Worm (Caenorhabditis elegans): ENCODE results near the gene D1044.4.

Gene D1044.4

ce11 chrIII:5512502-5512901 is 9.3 kb downstream of the D1044.4 start, which contains the start of gene pqn-25:
TSS of gene pqn-25 (minus strand) at chrIII:5512602.
- TF ChIP-seq B0310.2 (tag; optimal IDR thresholded peaks at IDR 0.05) (no peak), ama-1 (optimal IDR thresholded peaks at IDR 0.05) (no peak), tbx-11 (GFP tag; IDR thresholded peaks at IDR 0.05) (no peak), hnd-1 (tag; optimal IDR thresholded peaks at IDR 0.05) (no peak), F13C5.2 (tag; optimal IDR thresholded peaks at IDR 0.05) (no peak), flt-1 (GFP tag; IDR thresholded peaks at IDR 0.05) (no peak), ceh-36 (tag; optimal IDR thresholded peaks at IDR 0.05) (no peak), tbx-37 (GFP tag; conservative IDR thresholded peaks at IDR 0.05) (no peak), sea-1 (GFP tag; conservative IDR thresholded peaks at IDR 0.05) (no peak)

DNA sequence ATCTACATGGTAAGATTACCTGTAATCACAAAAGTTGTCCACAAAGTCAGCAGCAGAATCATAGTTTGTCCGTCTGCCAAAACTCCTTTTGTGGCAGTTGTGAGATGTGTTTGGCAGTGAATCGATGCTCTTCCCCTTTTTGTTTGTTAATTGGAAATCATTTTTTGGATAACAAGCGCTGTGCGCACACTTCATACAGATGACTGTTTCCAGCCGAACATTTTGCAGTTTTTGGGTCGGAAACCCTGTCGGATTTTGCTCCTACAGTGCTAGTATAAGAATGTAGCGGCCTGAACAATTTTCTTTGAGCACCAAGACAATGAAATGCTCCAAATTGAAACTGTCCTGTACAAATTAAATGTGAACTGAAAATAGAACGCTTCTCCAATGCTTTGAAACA is 13.2 kb downstream of the D1044.4 start, which contains the start of gene D1044.7:
Gene D1044.7 (minus strand): TSS at position 101 of the 400 bp plus-strand sequence.
- no peak for TF ChIP-seq F13C5.2 (tag; optimal IDR thresholded peaks at IDR 0.05)
- no peak for TF ChIP-seq tra-4 (tag; optimal IDR thresholded peaks at IDR 0.05)
- TF ChIP-seq ceh-36 (tag; optimal IDR thresholded peaks at IDR 0.05), result no peak
- no peak for TF ChIP-seq tbx-37 (GFP tag; conservative IDR thresholded peaks at IDR 0.05)
- no peak for TF ChIP-seq hmbx-1 (tag; optimal IDR thresholded peaks at IDR 0.05)
- no peak for TF ChIP-seq pes-1 (GFP tag; IDR thresholded peaks at IDR 0.05)
- no peak for TF ChIP-seq scrt-1 (GFP tag; IDR thresholded peaks at IDR 0.05)
- no peak for TF ChIP-seq hmg-4 (GFP tag; optimal IDR thresholded peaks at IDR 0.05)
- no peak for TF ChIP-seq ets-7 (tag; optimal IDR thresholded peaks at IDR 0.05)
- TF ChIP-seq sea-1 (GFP tag; conservative IDR thresholded peaks at IDR 0.05), result no peak
- no peak for TF ChIP-seq B0310.2 (tag; optimal IDR thresholded peaks at IDR 0.05)
- no peak for TF ChIP-seq hnd-1 (tag; optimal IDR thresholded peaks at IDR 0.05)
- TF ChIP-seq flt-1 (GFP tag; IDR thresholded peaks at IDR 0.05), result no peak
- no peak for TF ChIP-seq aly-1 (tag; optimal IDR thresholded peaks at IDR 0.05)

DNA sequence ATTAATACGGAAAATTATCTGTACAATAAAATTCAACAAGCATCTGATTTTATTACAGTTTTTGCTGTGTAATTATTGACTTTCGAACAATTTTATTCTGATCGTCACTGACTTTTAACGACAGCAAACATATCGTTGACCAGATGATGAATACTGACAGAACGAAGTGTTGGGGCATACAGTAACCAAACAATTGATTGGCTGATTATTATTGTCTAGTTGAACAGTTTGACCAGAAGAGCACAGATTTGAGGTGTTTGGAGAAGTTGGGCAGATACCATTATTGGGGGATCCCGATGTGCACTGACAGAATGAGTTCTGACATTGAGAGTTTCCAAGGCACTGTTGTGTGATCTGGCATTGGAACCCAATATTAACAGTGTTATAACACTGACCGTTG is 14.9 kb downstream of the D1044.4 start:
- TF ChIP-seq tra-4 (tag; optimal IDR thresholded peaks at IDR 0.05), result no peak
- no peak for TF ChIP-seq sea-1 (GFP tag; conservative IDR thresholded peaks at IDR 0.05)
- no peak for TF ChIP-seq tbx-37 (GFP tag; conservative IDR thresholded peaks at IDR 0.05)
- no peak for TF ChIP-seq aly-1 (tag; optimal IDR thresholded peaks at IDR 0.05)
- no peak for TF ChIP-seq hmg-4 (GFP tag; optimal IDR thresholded peaks at IDR 0.05)
- no peak for TF ChIP-seq B0310.2 (tag; optimal IDR thresholded peaks at IDR 0.05)
- no peak for TF ChIP-seq flt-1 (GFP tag; IDR thresholded peaks at IDR 0.05)
- TF ChIP-seq ceh-36 (tag; optimal IDR thresholded peaks at IDR 0.05), result no peak
- TF ChIP-seq ama-1 (optimal IDR thresholded peaks at IDR 0.05), result no peak
- no peak for TF ChIP-seq tbx-11 (GFP tag; IDR thresholded peaks at IDR 0.05)
- no peak for TF ChIP-seq pes-1 (GFP tag; IDR thresholded peaks at IDR 0.05)
- TF ChIP-seq hnd-1 (tag; optimal IDR thresholded peaks at IDR 0.05), result no peak
- no peak for TF ChIP-seq ceh-13 (GFP tag; optimal IDR thresholded peaks at IDR 0.05)
- no peak for TF ChIP-seq ets-7 (tag; optimal IDR thresholded peaks at IDR 0.05)
- no peak for TF ChIP-seq F13C5.2 (tag; optimal IDR thresholded peaks at IDR 0.05)
- TF ChIP-seq scrt-1 (GFP tag; IDR thresholded peaks at IDR 0.05), result no peak
- TF ChIP-seq hmbx-1 (tag; optimal IDR thresholded peaks at IDR 0.05), result no peak

- no peak for TF ChIP-seq sea-1 (GFP tag; conservative IDR thresholded peaks at IDR 0.05)
- no peak for TF ChIP-seq tra-4 (tag; optimal IDR thresholded peaks at IDR 0.05)
- TF ChIP-seq hmbx-1 (tag; optimal IDR thresholded peaks at IDR 0.05), result no peak
- no peak for TF ChIP-seq aly-1 (tag; optimal IDR thresholded peaks at IDR 0.05)
- TF ChIP-seq ama-1 (optimal IDR thresholded peaks at IDR 0.05), result no peak
- TF ChIP-seq B0310.2 (tag; optimal IDR thresholded peaks at IDR 0.05), result no peak
- TF ChIP-seq scrt-1 (GFP tag; IDR thresholded peaks at IDR 0.05), result no peak
- no peak for TF ChIP-seq ceh-13 (GFP tag; optimal IDR thresholded peaks at IDR 0.05)
- TF ChIP-seq ets-7 (tag; optimal IDR thresholded peaks at IDR 0.05), result no peak
- TF ChIP-seq hnd-1 (tag; optimal IDR thresholded peaks at IDR 0.05), result no peak
- no peak for TF ChIP-seq F13C5.2 (tag; optimal IDR thresholded peaks at IDR 0.05)
- TF ChIP-seq tbx-37 (GFP tag; conservative IDR thresholded peaks at IDR 0.05), result no peak
- no peak for TF ChIP-seq ceh-36 (tag; optimal IDR thresholded peaks at IDR 0.05)
Measured at ce11 chrIII:5506023-5506597, 15.7 kb downstream of the D1044.4 start.

ce11 chrIII:5505474-5506022 is 16.3 kb downstream of the D1044.4 start:
- no peak for TF ChIP-seq hnd-1 (tag; optimal IDR thresholded peaks at IDR 0.05)
- no peak for TF ChIP-seq F13C5.2 (tag; optimal IDR thresholded peaks at IDR 0.05)
- TF ChIP-seq ceh-36 (tag; optimal IDR thresholded peaks at IDR 0.05), result no peak
- no peak for TF ChIP-seq ets-7 (tag; optimal IDR thresholded peaks at IDR 0.05)
- TF ChIP-seq flt-1 (GFP tag; IDR thresholded peaks at IDR 0.05), result no peak
- no peak for TF ChIP-seq B0310.2 (tag; optimal IDR thresholded peaks at IDR 0.05)
- TF ChIP-seq aly-1 (tag; optimal IDR thresholded peaks at IDR 0.05), result no peak
- no peak for TF ChIP-seq ceh-13 (GFP tag; optimal IDR thresholded peaks at IDR 0.05)
- TF ChIP-seq tbx-11 (GFP tag; IDR thresholded peaks at IDR 0.05), result no peak
- no peak for TF ChIP-seq hmg-4 (GFP tag; optimal IDR thresholded peaks at IDR 0.05)
- TF ChIP-seq scrt-1 (GFP tag; IDR thresholded peaks at IDR 0.05), result no peak

ce11 chrIII:5504725-5505473 is 16.9 kb downstream of the D1044.4 start:
- TF ChIP-seq hmg-4 (GFP tag; optimal IDR thresholded peaks at IDR 0.05) (no peak), ceh-13 (GFP tag; optimal IDR thresholded peaks at IDR 0.05) (no peak)

DNA sequence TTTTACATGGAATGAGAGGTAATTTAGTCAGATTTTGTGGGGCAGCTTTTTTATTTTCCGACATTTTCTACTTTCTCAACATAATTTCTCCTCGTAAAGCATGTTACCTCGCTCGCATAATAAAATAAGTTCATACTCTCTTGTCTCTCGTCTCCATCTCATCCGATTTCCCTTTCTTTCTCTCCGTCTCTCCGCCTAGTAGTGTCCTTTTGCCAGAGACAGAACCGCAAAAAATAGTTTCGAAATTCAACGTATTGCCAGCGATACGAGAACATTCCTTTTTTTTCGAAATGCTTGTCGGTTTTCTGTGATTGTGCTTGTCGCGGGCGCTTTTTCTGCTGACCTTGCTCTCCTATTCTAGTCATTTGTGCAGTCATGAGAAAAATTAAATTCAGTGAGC is 17.7 kb downstream of the D1044.4 start:
- TF ChIP-seq ceh-13 (GFP tag; optimal IDR thresholded peaks at IDR 0.05) (no peak), hmg-4 (GFP tag; optimal IDR thresholded peaks at IDR 0.05) (no peak), aly-1 (tag; optimal IDR thresholded peaks at IDR 0.05) (no peak), tra-4 (tag; optimal IDR thresholded peaks at IDR 0.05) (no peak), sea-1 (GFP tag; conservative IDR thresholded peaks at IDR 0.05) (no peak), hmbx-1 (tag; optimal IDR thresholded peaks at IDR 0.05) (no peak), flt-1 (GFP tag; IDR thresholded peaks at IDR 0.05) (no peak), ets-7 (tag; optimal IDR thresholded peaks at IDR 0.05) (no peak), hnd-1 (tag; optimal IDR thresholded peaks at IDR 0.05) (no peak), ceh-36 (tag; optimal IDR thresholded peaks at IDR 0.05) (no peak), F13C5.2 (tag; optimal IDR thresholded peaks at IDR 0.05) (no peak), tbx-11 (GFP tag; IDR thresholded peaks at IDR 0.05) (no peak), ama-1 (optimal IDR thresholded peaks at IDR 0.05) (no peak), scrt-1 (GFP tag; IDR thresholded peaks at IDR 0.05) (no peak), tbx-37 (GFP tag; conservative IDR thresholded peaks at IDR 0.05) (no peak), B0310.2 (tag; optimal IDR thresholded peaks at IDR 0.05) (no peak), pes-1 (GFP tag; IDR thresholded peaks at IDR 0.05) (no peak)

All from whole organism, early embryonic.